Worm (Caenorhabditis elegans) whole organism, L1 larva: Measurements from ENCODE around the gene E01G4.3.
"Not testable (repeated sequence)": the region's sequence is repeated elsewhere in the genome, so short reads cannot be mapped to it uniquely, and the experiment has no call there.

Source experiments
- elt-3 ChIP-seq, 6 experiments: fragments of 150-350 bp in 1 of 6; sonication (generic microtip); optimal IDR thresholded peaks; 2 replicates each; lab custom pipeline; 2017 to 2018; ENCODE audit warnings: missing biosample characterization in 6 of 6, missing genetic modification characterization in 6 of 6, inconsistent platforms in 1 of 6
- hlh-17 ChIP-seq: fragments of 200-800 bp; sonication (Bioruptor generic); optimal IDR thresholded peaks from 2 replicates; lab custom pipeline; 2018; ENCODE audit warnings: missing genetic modification characterization, mild to moderate bottlenecking, missing compliant biosample characterization, moderate library complexity, borderline replicate concordance
- xbp-1 ChIP-seq: sonication (generic microtip); optimal IDR thresholded peaks from 2 replicates; lab custom pipeline; 2016; ENCODE audit warnings: missing genetic modification characterization, missing compliant biosample characterization

DNA sequence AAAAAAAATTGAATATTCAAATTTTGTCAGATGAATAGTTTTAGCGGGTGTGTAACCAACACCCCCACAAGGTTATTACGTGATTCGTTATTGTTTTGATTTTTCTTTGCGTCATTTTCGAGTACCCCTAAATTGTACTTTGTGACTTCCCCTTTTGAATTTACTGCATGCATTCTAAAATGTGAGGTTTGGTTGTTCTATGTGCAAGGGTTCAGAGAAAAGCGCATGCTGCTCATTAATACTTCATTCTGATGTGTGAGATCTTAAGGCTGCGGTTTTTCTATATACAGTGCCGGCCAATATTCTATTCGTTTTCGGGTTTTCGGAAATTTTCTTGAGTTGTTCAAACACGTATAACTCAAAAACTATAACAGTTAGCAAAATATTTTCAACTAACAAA lies 6.0 kb upstream of the E01G4.3 start:
- TF ChIP-seq xbp-1 (tag; lab: Kevin White, UChicago); elt-3 (tag; optimal IDR thresholded peaks at IDR 0.05; lab: Kevin White, UChicago); hlh-17: not testable (repeated sequence)
